Comparison of ENCODE assay signal across 6 worm cellular contexts in genomic region chrII:4805799-4806198, ce11.
A peak's percentile ranks its signal among the peaks of the same experiment; 100 is the strongest.
TF ChIP-seq lines count a peak whose summit lies in the region.

No protein-coding gene starts in this region.

TF ChIP-seq in whole organism, L1 larva, 84 proteins besides CTCF, POLR2A, EP300 and RAD21:
- TF ChIP-seq unc-130 (tag; optimal IDR thresholded peaks at IDR 0.05; lab: Kevin White, UChicago): peak; percentile 24
- no peak for TF ChIP-seq fkh-4 (tag; optimal IDR thresholded peaks at IDR 0.05; lab: Kevin White, UChicago; ENCODE audit: borderline replicate concordance)
- peak; percentile 30 for TF ChIP-seq snu-23 (GFP tag; optimal IDR thresholded peaks at IDR 0.05; lab: Kevin White, UChicago)
- peak; percentile 58 for TF ChIP-seq nhr-71 (tag; optimal IDR thresholded peaks at IDR 0.05; lab: Kevin White, UChicago)
- peak; percentile 51 for TF ChIP-seq rnt-1 (tag; optimal IDR thresholded peaks at IDR 0.05; lab: Kevin White, UChicago)
- TF ChIP-seq lin-14 (GFP tag; optimal IDR thresholded peaks at IDR 0.05; lab: Kevin White, UChicago): peak; percentile 43
- no peak for TF ChIP-seq xbp-1 (tag; optimal IDR thresholded peaks at IDR 0.05; lab: Kevin White, UChicago)
- TF ChIP-seq nhr-19 (GFP tag; conservative IDR thresholded peaks at IDR 0.05; lab: Robert Waterston, UW): peak; percentile 26
- TF ChIP-seq pqm-1 (tag; optimal IDR thresholded peaks at IDR 0.05; lab: Kevin White, UChicago): no peak
TF ChIP-seq in whole organism, L1 larva: peak in this region for 6.

TF ChIP-seq in whole organism, L2 larva, 48 proteins besides CTCF, POLR2A, EP300 and RAD21:
- peak; percentile 16 for TF ChIP-seq nhr-129 (tag; optimal IDR thresholded peaks at IDR 0.05; lab: Kevin White, UChicago)
- peak; percentile 48 for TF ChIP-seq sma-9 (GFP tag; optimal IDR thresholded peaks at IDR 0.05; lab: Kevin White, UChicago)
- no peak for TF ChIP-seq sma-9 (tag; optimal IDR thresholded peaks at IDR 0.05; lab: Kevin White, UChicago)
- peak in 1 of 2 experiments; percentile 40 for TF ChIP-seq lsy-2 (tag; optimal IDR thresholded peaks at IDR 0.05; lab: Kevin White, UChicago)
- TF ChIP-seq unc-55 (GFP tag; optimal IDR thresholded peaks at IDR 0.05; lab: Kevin White, UChicago): no peak
- TF ChIP-seq sem-4 (tag; optimal IDR thresholded peaks at IDR 0.05; lab: Kevin White, UChicago): no peak
- TF ChIP-seq F13H6.1 (tag; optimal IDR thresholded peaks at IDR 0.05; lab: Kevin White, UChicago): peak; percentile 35

TF ChIP-seq in whole organism, L3 larva, 47 proteins besides CTCF, POLR2A, EP300 and RAD21:
- TF ChIP-seq egl-27 (tag; optimal IDR thresholded peaks at IDR 0.05; lab: Kevin White, UChicago) (no peak), egl-5 (tag; optimal IDR thresholded peaks at IDR 0.05; lab: Kevin White, UChicago) (peak; percentile 16), jun-1 (tag; optimal IDR thresholded peaks at IDR 0.05; lab: Kevin White, UChicago) (no peak), eor-1 (tag; optimal IDR thresholded peaks at IDR 0.05; lab: Kevin White, UChicago) (no peak)

TF ChIP-seq in whole organism, L4 larva, 104 proteins besides CTCF, POLR2A, EP300 and RAD21:
- TF ChIP-seq ces-1 (GFP tag; optimal IDR thresholded peaks at IDR 0.05; lab: Kevin White, UChicago) (no peak), nhr-6 (tag; optimal IDR thresholded peaks at IDR 0.05; lab: Kevin White, UChicago) (no peak), saeg-2 (GFP tag; IDR thresholded peaks at IDR 0.05; lab: Robert Waterston, UW) (no peak), R02D3.7 (tag; optimal IDR thresholded peaks at IDR 0.05; lab: Kevin White, UChicago) (no peak), nhr-11 (tag; optimal IDR thresholded peaks at IDR 0.05; lab: Kevin White, UChicago) (peak; percentile 36), lin-13 (GFP tag; optimal IDR thresholded peaks at IDR 0.05; lab: Kevin White, UChicago) (no peak), daf-16 (GFP tag; optimal IDR thresholded peaks at IDR 0.05; lab: Kevin White, UChicago) (peak in 1 of 2 experiments; percentile 58), daf-16 (tag; optimal IDR thresholded peaks at IDR 0.05; lab: Kevin White, UChicago) (no peak)

TF ChIP-seq in whole organism, late embryonic, 69 proteins besides CTCF, POLR2A, EP300 and RAD21:
- no peak for TF ChIP-seq Y22D7AL.16 (tag; optimal IDR thresholded peaks at IDR 0.05; lab: Kevin White, UChicago)
- TF ChIP-seq pax-1 (tag; optimal IDR thresholded peaks at IDR 0.05; lab: Kevin White, UChicago): no peak
- no peak for TF ChIP-seq K09A11.1 (tag; optimal IDR thresholded peaks at IDR 0.05; lab: Kevin White, UChicago; ENCODE audit: insufficient read depth)
- TF ChIP-seq rnt-1 (tag; optimal IDR thresholded peaks at IDR 0.05; lab: Kevin White, UChicago): peak; percentile 52
- no peak for TF ChIP-seq nhr-232 (tag; optimal IDR thresholded peaks at IDR 0.05; lab: Kevin White, UChicago)
- peak; percentile 61 for TF ChIP-seq unc-55 (GFP tag; optimal IDR thresholded peaks at IDR 0.05; lab: Kevin White, UChicago)
- no peak for TF ChIP-seq nfya-1 (tag; optimal IDR thresholded peaks at IDR 0.05; lab: Kevin White, UChicago)
- no peak for TF ChIP-seq dve-1 (tag; optimal IDR thresholded peaks at IDR 0.05; lab: Kevin White, UChicago)
- TF ChIP-seq ceh-14 (tag; optimal IDR thresholded peaks at IDR 0.05; lab: Kevin White, UChicago): no peak
- TF ChIP-seq hlh-8 (tag; optimal IDR thresholded peaks at IDR 0.05; lab: Kevin White, UChicago): no peak
- TF ChIP-seq syd-9 (tag; optimal IDR thresholded peaks at IDR 0.05; lab: Kevin White, UChicago): no peak
- TF ChIP-seq lim-6 (tag; optimal IDR thresholded peaks at IDR 0.05; lab: Kevin White, UChicago): no peak
- no peak for TF ChIP-seq madf-2 (tag; optimal IDR thresholded peaks at IDR 0.05; lab: Kevin White, UChicago)
- TF ChIP-seq npax-4 (tag; optimal IDR thresholded peaks at IDR 0.05; lab: Kevin White, UChicago): no peak
- no peak for TF ChIP-seq dmd-4 (tag; optimal IDR thresholded peaks at IDR 0.05; lab: Kevin White, UChicago; ENCODE audit: borderline replicate concordance)
- no peak for TF ChIP-seq ceh-18 (tag; optimal IDR thresholded peaks at IDR 0.05; lab: Kevin White, UChicago)
- no peak for TF ChIP-seq unc-86 (tag; optimal IDR thresholded peaks at IDR 0.05; lab: Kevin White, UChicago)

TF ChIP-seq in whole organism, mixed stage, embryonic, 35 proteins besides CTCF, POLR2A, EP300 and RAD21:
- TF ChIP-seq drap-1 (GFP tag; optimal IDR thresholded peaks at IDR 0.05; lab: Kevin White, UChicago): no peak
- no peak for TF ChIP-seq ceh-43 (GFP tag; optimal IDR thresholded peaks at IDR 0.05; lab: Kevin White, UChicago)
- no peak for TF ChIP-seq nhr-2 (tag; optimal IDR thresholded peaks at IDR 0.05; lab: Kevin White, UChicago)
- no peak for TF ChIP-seq sem-2 (GFP tag; optimal IDR thresholded peaks at IDR 0.05; lab: Kevin White, UChicago)
- TF ChIP-seq snpc-4 (tag; optimal IDR thresholded peaks at IDR 0.05; lab: Kevin White, UChicago): no peak
- TF ChIP-seq unc-62 (GFP tag; optimal IDR thresholded peaks at IDR 0.05; lab: Kevin White, UChicago): peak; percentile 81
- peak; percentile 78 for TF ChIP-seq unc-120 (tag; optimal IDR thresholded peaks at IDR 0.05; lab: Kevin White, UChicago; ENCODE audit: poor library complexity, severe bottlenecking)
- no peak for TF ChIP-seq nhr-237 (tag; optimal IDR thresholded peaks at IDR 0.05; lab: Kevin White, UChicago)
- TF ChIP-seq blmp-1 (tag; optimal IDR thresholded peaks at IDR 0.05; lab: Kevin White, UChicago): no peak
- TF ChIP-seq M03D4.4 (tag; optimal IDR thresholded peaks at IDR 0.05; lab: Kevin White, UChicago): no peak
- peak; percentile 66 for TF ChIP-seq hlh-1 (tag; optimal IDR thresholded peaks at IDR 0.05; lab: Kevin White, UChicago)
- TF ChIP-seq flh-1 (GFP tag; optimal IDR thresholded peaks at IDR 0.05; lab: Kevin White, UChicago): no peak
- TF ChIP-seq lin-13 (tag; optimal IDR thresholded peaks at IDR 0.05; lab: Kevin White, UChicago): no peak
TF ChIP-seq in whole organism, mixed stage, embryonic: peak in this region for 3.

Comparison
In these comparisons a context has a peak if more than half of its experiments do, and no peak if none do; other contexts are left out.
1. Of the 29 proteins assayed by ChIP-seq in both whole organism, L4 larva and whole organism, L1 larva: peak only in whole organism, L4 larva: nhr-11; only in whole organism, L1 larva: unc-130; in both: none; in neither: 27.